Worm (Caenorhabditis elegans): ENCODE data around the gene srlf-34.

The srlf-34 gene

DNA sequence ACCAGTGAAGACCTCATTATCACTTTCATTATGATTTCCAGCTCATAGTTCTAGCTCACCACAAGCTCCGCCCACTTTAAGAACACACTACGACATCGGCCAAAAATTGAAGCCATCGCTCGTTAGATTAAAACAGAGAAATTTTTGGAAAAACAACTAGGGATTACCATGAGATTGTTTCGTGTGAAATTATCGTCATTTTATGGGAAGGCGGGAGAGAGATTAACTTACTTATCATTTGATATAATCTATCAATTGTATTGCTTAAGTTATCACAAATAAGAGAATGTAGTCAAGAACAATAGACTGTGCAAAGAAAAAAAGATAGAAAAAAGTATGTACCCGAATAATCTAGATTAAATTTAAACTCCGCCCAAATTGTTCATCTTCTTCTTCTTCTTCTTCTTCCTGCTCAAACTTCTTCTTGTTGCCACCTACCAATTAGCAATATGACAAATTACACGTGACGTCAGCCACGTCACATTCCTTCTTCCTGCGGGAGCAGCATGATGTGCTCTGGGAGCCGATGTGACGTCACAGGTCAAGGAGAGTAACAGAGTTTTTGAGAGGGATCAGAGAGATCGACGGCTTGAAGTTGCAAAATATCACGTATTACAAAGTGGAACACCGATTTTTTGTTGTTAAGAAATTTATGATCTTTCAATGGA is 11.9 kb upstream of the srlf-34 start, which contains the start of gene nep-26 (continued):
- TF ChIP-seq hpl-2 (GFP tag; optimal IDR thresholded peaks at IDR 0.05) (no peak), unc-30 (tag; optimal IDR thresholded peaks at IDR 0.05) (no peak), jun-1 (tag; optimal IDR thresholded peaks at IDR 0.05) (no peak), ceh-88 (GFP tag; IDR thresholded peaks at IDR 0.05) (no peak), lsy-2 (tag; optimal IDR thresholded peaks at IDR 0.05) (peak; percentile 21 to 40), zag-1 (tag; optimal IDR thresholded peaks at IDR 0.05) (no peak), hlh-17 (GFP tag; optimal IDR thresholded peaks at IDR 0.05; ENCODE audit: borderline replicate concordance) (no peak), elt-2 (tag; optimal IDR thresholded peaks at IDR 0.05) (no peak), C16A3.4 (tag; optimal IDR thresholded peaks at IDR 0.05) (no peak), nhr-77 (tag; optimal IDR thresholded peaks at IDR 0.05) (no peak), ztf-4 (tag; optimal IDR thresholded peaks at IDR 0.05) (peak; percentile 77), mef-2 (tag; optimal IDR thresholded peaks at IDR 0.05) (no peak), efl-1 (optimal IDR thresholded peaks at IDR 0.05) (peak in 1 of 2 experiments; percentile 39), efl-1 (GFP tag; optimal IDR thresholded peaks at IDR 0.05 in 1 of 2) (no peak), nhr-71 (tag; optimal IDR thresholded peaks at IDR 0.05) (peak; percentile 90), swsn-7 (tag; optimal IDR thresholded peaks at IDR 0.05) (peak; percentile 37), ama-1 (optimal IDR thresholded peaks at IDR 0.05) (no peak), lin-14 (GFP tag; optimal IDR thresholded peaks at IDR 0.05) (peak; percentile 81), mdl-1 (tag; optimal IDR thresholded peaks at IDR 0.05) (peak in 1 of 2 experiments; percentile 63), nhr-28 (tag; optimal IDR thresholded peaks at IDR 0.05) (no peak), ceh-8 (GFP tag; optimal IDR thresholded peaks at IDR 0.05) (no peak), sup-37 (GFP tag; optimal IDR thresholded peaks at IDR 0.05) (no peak), lin-39 (tag; optimal IDR thresholded peaks at IDR 0.05) (peak; percentile 80), nhr-11 (tag; optimal IDR thresholded peaks at IDR 0.05) (peak; percentile 6), nhr-90 (tag; optimal IDR thresholded peaks at IDR 0.05; ENCODE audit: poor library complexity) (no peak), aha-1 (tag; optimal IDR thresholded peaks at IDR 0.05) (no peak), rnt-1 (tag; optimal IDR thresholded peaks at IDR 0.05) (peak; percentile 85), unc-62 (GFP tag; optimal IDR thresholded peaks at IDR 0.05) (no peak), ceh-90 (tag; optimal IDR thresholded peaks at IDR 0.05) (no peak), ceh-82 (tag; optimal IDR thresholded peaks at IDR 0.05) (no peak), nhr-84 (tag; optimal IDR thresholded peaks at IDR 0.05) (no peak), C04F5.9 (tag; optimal IDR thresholded peaks at IDR 0.05) (no peak), hlh-4 (tag; optimal IDR thresholded peaks at IDR 0.05) (no peak)

DNA sequence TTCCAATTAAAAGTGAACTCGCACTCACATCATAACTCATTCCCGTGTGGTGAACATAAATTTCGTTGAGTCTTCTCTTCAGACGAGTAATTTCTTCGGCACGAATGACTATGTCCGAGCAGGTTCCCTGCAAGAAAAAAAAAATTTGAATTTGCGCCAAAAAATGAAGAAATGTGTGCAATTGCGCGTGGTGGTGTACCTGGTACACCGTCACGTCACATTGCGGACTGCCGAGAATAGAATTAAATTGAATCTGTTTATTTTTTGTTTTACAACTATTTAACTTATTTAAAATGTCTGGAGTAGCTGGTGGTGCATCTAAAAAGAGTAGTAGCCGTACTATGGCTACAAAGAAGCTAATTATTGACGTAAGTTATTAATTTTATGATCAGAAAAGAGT is 11.1 kb upstream of the srlf-34 start, which contains the start of gene mdt-22:
TSS of gene mdt-22 (plus strand) at position 263 of the 400 bp plus-strand sequence.
- TF ChIP-seq pag-3 (tag; optimal IDR thresholded peaks at IDR 0.05; ENCODE audit: borderline replicate concordance, insufficient read depth) (no peak), C16A3.4 (tag; optimal IDR thresholded peaks at IDR 0.05) (peak; percentile 83), ceh-82 (tag; optimal IDR thresholded peaks at IDR 0.05) (peak; percentile 79 to 88 (median 87)), efl-3 (GFP tag; optimal IDR thresholded peaks at IDR 0.05) (peak; percentile 21), pqm-1 (tag; optimal IDR thresholded peaks at IDR 0.05) (no peak), ztf-11 (tag; optimal IDR thresholded peaks at IDR 0.05) (peak in 1 of 2 experiments; percentile 71), sptf-1 (tag; optimal IDR thresholded peaks at IDR 0.05) (no peak), sox-4 (tag; optimal IDR thresholded peaks at IDR 0.05) (peak; percentile 55), tlp-1 (tag; optimal IDR thresholded peaks at IDR 0.05) (no peak), vab-15 (tag; optimal IDR thresholded peaks at IDR 0.05) (peak; percentile 68), nhr-28 (tag; optimal IDR thresholded peaks at IDR 0.05) (no peak), nhr-12 (tag; optimal IDR thresholded peaks at IDR 0.05) (no peak), unc-62 (GFP tag; optimal IDR thresholded peaks at IDR 0.05) (no peak), snu-23 (GFP tag; optimal IDR thresholded peaks at IDR 0.05) (peak; percentile 84), C04F5.9 (tag; optimal IDR thresholded peaks at IDR 0.05) (peak; percentile 52), alr-1 (tag; optimal IDR thresholded peaks at IDR 0.05; ENCODE audit: borderline replicate concordance) (no peak), dpl-1 (GFP tag; optimal IDR thresholded peaks at IDR 0.05) (peak; percentile 97 to 98 (median 97)), unc-86 (tag; optimal IDR thresholded peaks at IDR 0.05) (peak; percentile 71), tbx-2 (tag; optimal IDR thresholded peaks at IDR 0.05) (peak; percentile 80), ceh-88 (GFP tag; IDR thresholded peaks at IDR 0.05) (no peak), egl-13 (tag; optimal IDR thresholded peaks at IDR 0.05) (peak; percentile 66), dsc-1 (tag; optimal IDR thresholded peaks at IDR 0.05) (peak; percentile 65), lin-14 (GFP tag; optimal IDR thresholded peaks at IDR 0.05) (peak; percentile 71), rnt-1 (tag; optimal IDR thresholded peaks at IDR 0.05) (peak; percentile 89), ceh-90 (tag; optimal IDR thresholded peaks at IDR 0.05) (peak; percentile 28), nhr-90 (tag; optimal IDR thresholded peaks at IDR 0.05; ENCODE audit: poor library complexity) (peak; percentile 69), efl-1 (optimal IDR thresholded peaks at IDR 0.05) (peak; percentile 87 to 97), efl-1 (GFP tag; optimal IDR thresholded peaks at IDR 0.05 in 1 of 2) (peak; percentile 97 to 99), lin-35 (GFP tag; optimal IDR thresholded peaks at IDR 0.05) (peak; percentile 96 to 98), ceh-8 (GFP tag; optimal IDR thresholded peaks at IDR 0.05) (peak; percentile 35)

Data from whole organism, L1 larva.